Worm (Caenorhabditis elegans): ENCODE data around the gene rpb-12.

Gene rpb-12

DNA sequence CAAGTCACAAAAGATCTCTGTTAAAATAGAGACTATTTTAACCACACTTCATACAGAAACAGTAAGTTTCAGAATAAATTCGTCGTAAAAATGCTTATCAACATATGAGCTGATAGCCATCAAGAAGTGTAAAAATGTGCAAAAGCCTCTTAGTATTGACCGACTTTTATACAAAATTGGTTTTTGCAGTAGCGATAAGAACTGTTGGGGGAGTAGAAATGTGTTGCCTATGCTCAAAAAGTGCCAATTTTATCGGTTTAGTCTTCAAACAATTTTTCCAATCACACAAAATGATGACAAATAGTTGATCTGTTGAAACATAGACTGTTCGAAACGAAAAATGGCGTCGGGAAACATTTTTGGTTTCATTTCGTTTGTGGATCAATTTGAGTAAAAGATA is 13.2 kb upstream of the rpb-12 start:
- no peak for TF ChIP-seq sea-1 (GFP tag; conservative IDR thresholded peaks at IDR 0.05)
- TF ChIP-seq ama-1 (optimal IDR thresholded peaks at IDR 0.05) = no peak
- no peak for TF ChIP-seq pes-1 (GFP tag; IDR thresholded peaks at IDR 0.05)
- TF ChIP-seq scrt-1 (GFP tag; IDR thresholded peaks at IDR 0.05) = no peak

ce11 chrIV:9158969-9159800 is 12.5 kb upstream of the rpb-12 start, which contains the start of gene pcp-3:
Gene pcp-3 (minus strand): TSS chrIV:9159019.
- TF ChIP-seq hmg-4 (GFP tag; optimal IDR thresholded peaks at IDR 0.05) = no peak
- no peak for TF ChIP-seq aly-1 (tag; optimal IDR thresholded peaks at IDR 0.05)
- no peak for TF ChIP-seq ceh-13 (GFP tag; optimal IDR thresholded peaks at IDR 0.05)

DNA sequence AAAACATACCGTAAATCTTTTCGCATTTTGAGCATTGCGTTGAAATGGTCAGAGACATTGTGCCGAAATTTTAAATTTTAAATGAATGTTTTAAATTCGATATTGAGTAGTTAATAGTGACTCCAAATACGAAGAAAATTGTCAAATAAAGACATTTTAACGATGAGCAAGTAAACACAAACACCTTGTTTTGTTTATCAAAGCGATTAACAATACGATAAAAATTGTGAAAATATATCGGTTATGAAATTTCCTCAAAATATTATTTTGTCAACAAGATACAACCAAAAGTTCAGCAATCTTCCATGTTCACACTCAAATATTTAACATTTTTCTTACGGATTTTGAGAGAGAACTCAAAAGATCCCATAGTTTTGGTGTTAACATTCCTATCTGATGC is 7.6 kb upstream of the rpb-12 start, which contains the start of gene F23B2.10:
F23B2.10 (minus strand) TSS at position 101 of the 400 bp plus-strand sequence.
- no peak for TF ChIP-seq tra-4 (tag; optimal IDR thresholded peaks at IDR 0.05)
- no peak for TF ChIP-seq F13C5.2 (tag; optimal IDR thresholded peaks at IDR 0.05)
- TF ChIP-seq hnd-1 (tag; optimal IDR thresholded peaks at IDR 0.05) = no peak
- TF ChIP-seq pes-1 (GFP tag; IDR thresholded peaks at IDR 0.05) = no peak
- TF ChIP-seq ceh-36 (tag; optimal IDR thresholded peaks at IDR 0.05) = no peak

ce11 chrIV:9150175-9150574 is 3.5 kb upstream of the rpb-12 start, which contains the start of gene F23B2.7:
Gene F23B2.7 (plus strand): TSS chrIV:9150475.
- TF ChIP-seq tra-4 (tag; optimal IDR thresholded peaks at IDR 0.05) = no peak
- no peak for TF ChIP-seq B0310.2 (tag; optimal IDR thresholded peaks at IDR 0.05)
- TF ChIP-seq ets-7 (tag; optimal IDR thresholded peaks at IDR 0.05) = no peak
- TF ChIP-seq flt-1 (GFP tag; IDR thresholded peaks at IDR 0.05) = no peak
- no peak for TF ChIP-seq tbx-37 (GFP tag; conservative IDR thresholded peaks at IDR 0.05)
- TF ChIP-seq sea-1 (GFP tag; conservative IDR thresholded peaks at IDR 0.05) = no peak
- TF ChIP-seq hnd-1 (tag; optimal IDR thresholded peaks at IDR 0.05) = no peak
- no peak for TF ChIP-seq pes-1 (GFP tag; IDR thresholded peaks at IDR 0.05)
- TF ChIP-seq F13C5.2 (tag; optimal IDR thresholded peaks at IDR 0.05) = no peak
- TF ChIP-seq aly-1 (tag; optimal IDR thresholded peaks at IDR 0.05) = no peak
- TF ChIP-seq scrt-1 (GFP tag; IDR thresholded peaks at IDR 0.05) = no peak
- no peak for TF ChIP-seq hmg-4 (GFP tag; optimal IDR thresholded peaks at IDR 0.05)
- no peak for TF ChIP-seq hmbx-1 (tag; optimal IDR thresholded peaks at IDR 0.05)
- no peak for TF ChIP-seq tbx-11 (GFP tag; IDR thresholded peaks at IDR 0.05)
- TF ChIP-seq ama-1 (optimal IDR thresholded peaks at IDR 0.05) = no peak
- no peak for TF ChIP-seq ceh-36 (tag; optimal IDR thresholded peaks at IDR 0.05)
- TF ChIP-seq ceh-13 (GFP tag; optimal IDR thresholded peaks at IDR 0.05) = no peak

DNA sequence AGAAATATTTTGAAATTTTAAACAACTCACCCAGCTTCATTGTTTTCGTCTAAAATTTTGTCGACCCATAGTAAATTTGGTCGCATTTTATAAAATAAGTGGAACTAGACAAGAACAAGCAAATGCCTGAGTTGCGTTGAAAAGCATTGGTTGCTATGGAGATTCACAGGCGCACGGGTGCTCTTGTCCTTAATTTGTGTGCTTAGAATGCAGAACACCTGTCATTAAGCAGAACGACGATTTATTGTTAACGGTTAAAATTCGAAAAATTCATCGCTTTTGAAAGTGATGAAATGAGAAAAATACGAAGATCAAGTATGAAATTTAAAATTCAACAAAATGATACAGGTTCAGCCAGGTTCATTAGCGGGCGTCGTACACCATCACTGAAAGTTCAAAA is 558 bp downstream of the rpb-12 start, which contains the start of gene daf-10:
daf-10 (minus strand) TSS at position 101 of the 400 bp plus-strand sequence.
- TF ChIP-seq tbx-11 (GFP tag; IDR thresholded peaks at IDR 0.05) = no peak
- no peak for TF ChIP-seq F13C5.2 (tag; optimal IDR thresholded peaks at IDR 0.05)
- TF ChIP-seq ceh-13 (GFP tag; optimal IDR thresholded peaks at IDR 0.05) = no peak
- TF ChIP-seq aly-1 (tag; optimal IDR thresholded peaks at IDR 0.05) = no peak
- no peak for TF ChIP-seq sea-1 (GFP tag; conservative IDR thresholded peaks at IDR 0.05)

DNA sequence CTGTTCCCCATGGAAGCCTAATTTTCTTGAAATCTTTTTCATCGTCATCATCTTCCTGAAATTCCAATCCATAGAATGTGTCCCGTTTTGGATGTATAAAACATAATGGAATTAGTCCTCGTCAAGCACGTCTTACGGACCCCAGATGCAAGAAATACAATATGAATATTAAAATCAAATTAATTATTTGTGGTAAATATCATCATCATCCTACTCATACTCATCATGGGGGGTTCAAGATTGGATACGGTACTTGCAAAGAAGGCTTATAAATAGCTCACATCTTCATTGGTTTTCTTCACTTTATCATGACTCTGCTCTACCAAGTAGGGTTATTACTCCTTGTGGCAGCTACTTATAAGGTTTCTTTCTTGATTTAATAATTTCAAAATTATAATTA is 2.3 kb downstream of the rpb-12 start, which contains the start of gene flp-1:
flp-1 (plus strand) TSS at position 301 of the 400 bp plus-strand sequence.
- no peak for TF ChIP-seq aly-1 (tag; optimal IDR thresholded peaks at IDR 0.05)
- TF ChIP-seq F13C5.2 (tag; optimal IDR thresholded peaks at IDR 0.05) = no peak
- TF ChIP-seq scrt-1 (GFP tag; IDR thresholded peaks at IDR 0.05) = no peak
- no peak for TF ChIP-seq hnd-1 (tag; optimal IDR thresholded peaks at IDR 0.05)
- no peak for TF ChIP-seq ceh-36 (tag; optimal IDR thresholded peaks at IDR 0.05)
- TF ChIP-seq ama-1 (optimal IDR thresholded peaks at IDR 0.05) = no peak
- TF ChIP-seq ets-7 (tag; optimal IDR thresholded peaks at IDR 0.05) = no peak
- no peak for TF ChIP-seq tra-4 (tag; optimal IDR thresholded peaks at IDR 0.05)
- TF ChIP-seq hmg-4 (GFP tag; optimal IDR thresholded peaks at IDR 0.05) = no peak
- TF ChIP-seq flt-1 (GFP tag; IDR thresholded peaks at IDR 0.05) = no peak
- no peak for TF ChIP-seq tbx-37 (GFP tag; conservative IDR thresholded peaks at IDR 0.05)
- TF ChIP-seq ceh-13 (GFP tag; optimal IDR thresholded peaks at IDR 0.05) = no peak
- no peak for TF ChIP-seq hmbx-1 (tag; optimal IDR thresholded peaks at IDR 0.05)
- no peak for TF ChIP-seq tbx-11 (GFP tag; IDR thresholded peaks at IDR 0.05)
- no peak for TF ChIP-seq B0310.2 (tag; optimal IDR thresholded peaks at IDR 0.05)

DNA sequence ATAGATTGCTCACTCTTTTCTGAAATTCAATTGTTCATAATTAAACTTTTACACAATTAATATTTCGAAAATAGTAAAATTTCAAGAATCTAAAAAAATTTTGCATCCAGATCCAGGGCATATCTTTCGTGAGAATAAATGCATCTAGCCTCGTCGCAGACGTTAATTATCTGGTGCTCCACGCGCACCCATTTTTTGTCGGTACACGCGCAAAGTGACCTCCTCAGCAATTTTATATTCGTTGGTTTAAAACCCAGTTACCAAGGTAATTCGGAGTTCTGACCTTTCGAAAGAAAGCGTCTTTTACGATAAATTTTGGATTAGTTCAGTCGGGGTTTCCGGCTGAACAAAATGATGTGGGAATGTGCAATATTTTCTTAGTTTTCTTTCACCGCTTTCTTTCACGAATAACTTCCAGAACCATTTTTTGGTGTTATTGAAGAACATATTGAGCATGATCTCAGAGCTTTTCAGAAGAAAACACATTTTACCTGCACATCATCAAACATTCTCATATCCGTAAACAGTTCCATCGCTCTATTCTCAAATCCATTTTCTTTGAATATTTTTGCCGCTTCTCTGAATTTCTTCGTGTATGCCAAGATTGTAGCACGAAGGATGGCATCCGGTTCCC is 6.4 kb downstream of the rpb-12 start:
- no peak for TF ChIP-seq ceh-36 (tag; optimal IDR thresholded peaks at IDR 0.05)
- TF ChIP-seq ceh-13 (GFP tag; optimal IDR thresholded peaks at IDR 0.05) = no peak
- no peak for TF ChIP-seq ama-1 (optimal IDR thresholded peaks at IDR 0.05)
- TF ChIP-seq sea-1 (GFP tag; conservative IDR thresholded peaks at IDR 0.05) = no peak
- no peak for TF ChIP-seq ets-7 (tag; optimal IDR thresholded peaks at IDR 0.05)
- no peak for TF ChIP-seq hmg-4 (GFP tag; optimal IDR thresholded peaks at IDR 0.05)
- no peak for TF ChIP-seq pes-1 (GFP tag; IDR thresholded peaks at IDR 0.05)
- TF ChIP-seq flt-1 (GFP tag; IDR thresholded peaks at IDR 0.05) = no peak
- TF ChIP-seq hnd-1 (tag; optimal IDR thresholded peaks at IDR 0.05) = no peak
- no peak for TF ChIP-seq tra-4 (tag; optimal IDR thresholded peaks at IDR 0.05)
- TF ChIP-seq B0310.2 (tag; optimal IDR thresholded peaks at IDR 0.05) = no peak

- TF ChIP-seq pes-1 (GFP tag; IDR thresholded peaks at IDR 0.05) = no peak
- no peak for TF ChIP-seq F13C5.2 (tag; optimal IDR thresholded peaks at IDR 0.05)
- no peak for TF ChIP-seq ceh-13 (GFP tag; optimal IDR thresholded peaks at IDR 0.05)
- TF ChIP-seq B0310.2 (tag; optimal IDR thresholded peaks at IDR 0.05) = no peak
- TF ChIP-seq scrt-1 (GFP tag; IDR thresholded peaks at IDR 0.05) = no peak
- no peak for TF ChIP-seq aly-1 (tag; optimal IDR thresholded peaks at IDR 0.05)
- TF ChIP-seq ceh-36 (tag; optimal IDR thresholded peaks at IDR 0.05) = no peak
- TF ChIP-seq ets-7 (tag; optimal IDR thresholded peaks at IDR 0.05) = no peak
- TF ChIP-seq tbx-11 (GFP tag; IDR thresholded peaks at IDR 0.05) = no peak
Measured at ce11 chrIV:9135377-9135776, 11.3 kb downstream of the rpb-12 start, which contains the start of gene delm-1. Gene delm-1 (minus strand): TSS chrIV:9135477.

Data from whole organism, early embryonic.